Fruit fly (Drosophila melanogaster) whole organism, embryonic: ENCODE results near the gene fry.

Experiments used
- Bgb ChIP-seq: fragments of 200-800 bp; sonication (Bioruptor generic); IDR thresholded peaks from 2 replicates; pipeline ENCODE4 v1.3.6; 2022; ENCODE audit warnings: missing biosample characterization, missing genetic modification characterization; ENCODE audit not compliant: partially characterized antibody
- CG10147 ChIP-seq: fragments of 200-800 bp; sonication (Bioruptor generic); optimal IDR thresholded peaks from 2 replicates; lab custom pipeline; 2019; ENCODE audit warnings: missing biosample characterization, mild to moderate bottlenecking, missing genetic modification characterization, moderate library complexity
- CG12219 ChIP-seq: fragments of 200-800 bp; sonication (Bioruptor generic); optimal IDR thresholded peaks from 3 replicates; lab custom pipeline; 2018; ENCODE audit warnings: missing biosample characterization, mild to moderate bottlenecking, missing genetic modification characterization
- CG13123 ChIP-seq: fragments of 200-800 bp; sonication (Bioruptor generic); optimal IDR thresholded peaks from 2 replicates; lab custom pipeline; 2016; ENCODE audit warnings: missing biosample characterization, missing genetic modification characterization
- CG13775 ChIP-seq: fragments of 200-800 bp; sonication (Bioruptor generic); optimal IDR thresholded peaks from 3 replicates; lab custom pipeline; 2017; ENCODE audit warnings: missing biosample characterization, mild to moderate bottlenecking, missing genetic modification characterization
- CG17385 ChIP-seq: fragments of 200-800 bp; sonication (Bioruptor generic); optimal IDR thresholded peaks from 3 replicates; lab custom pipeline; 2018; ENCODE audit warnings: missing biosample characterization, mild to moderate bottlenecking, missing genetic modification characterization
- CG2116 ChIP-seq: fragments of 200-800 bp; sonication (Bioruptor generic); optimal IDR thresholded peaks from 3 replicates; lab custom pipeline; 2018; ENCODE audit warnings: missing biosample characterization, mild to moderate bottlenecking, missing genetic modification characterization
- CG32532 ChIP-seq: fragments of 200-800 bp; sonication (Bioruptor generic); IDR thresholded peaks from 2 replicates; pipeline ENCODE4 v1.3.6; 2022; ENCODE audit warnings: missing biosample characterization, missing genetic modification characterization
- CG34376 ChIP-seq: fragments of 200-800 bp; sonication (Bioruptor generic); optimal IDR thresholded peaks from 2 replicates; lab custom pipeline; 2018; ENCODE audit warnings: missing biosample characterization, mild to moderate bottlenecking, missing genetic modification characterization
- CG34422 ChIP-seq: fragments of 200-800 bp; sonication (Bioruptor generic); IDR thresholded peaks from 3 replicates; pipeline ENCODE4 v1.3.6; 2022; ENCODE audit warnings: missing biosample characterization, missing genetic modification characterization
- CG4820 ChIP-seq: fragments of 200-800 bp; sonication (Bioruptor generic); optimal IDR thresholded peaks from 3 replicates; lab custom pipeline; 2016; ENCODE audit warnings: missing biosample characterization, missing genetic modification characterization
- CG7745 ChIP-seq: fragments of 200-800 bp; sonication (Bioruptor generic); optimal IDR thresholded peaks from 2 replicates; lab custom pipeline; 2018; ENCODE audit warnings: missing biosample characterization, mild to moderate bottlenecking, missing genetic modification characterization, moderate library complexity
- CG7786 ChIP-seq: fragments of 200-800 bp; sonication (Bioruptor generic); optimal IDR thresholded peaks from 2 replicates; lab custom pipeline; 2016; ENCODE audit warnings: missing biosample characterization, missing genetic modification characterization
- CG7928 ChIP-seq: fragments of 200-800 bp; sonication (Bioruptor generic); optimal IDR thresholded peaks from 2 replicates; lab custom pipeline; 2017; ENCODE audit warnings: missing biosample characterization, mild to moderate bottlenecking, missing genetic modification characterization
- CG8290 ChIP-seq, 3 experiments: fragments of 200-800 bp; sonication (Bioruptor generic); optimal IDR thresholded peaks; 2 replicates each; lab custom pipeline; 2016 to 2019; ENCODE audit warnings: missing biosample characterization in 3 of 3, missing genetic modification characterization in 3 of 3, mild to moderate bottlenecking in 2 of 3, moderate library complexity in 1 of 3
- CG9437 ChIP-seq: fragments of 200-800 bp; sonication (Bioruptor generic); optimal IDR thresholded peaks from 2 replicates; lab custom pipeline; 2018; ENCODE audit warnings: missing biosample characterization, mild to moderate bottlenecking, missing genetic modification characterization
- Dbx ChIP-seq: fragments of 200-800 bp; sonication (Bioruptor generic); IDR thresholded peaks from 3 replicates; pipeline ENCODE4 v1.3.6; 2022; ENCODE audit warnings: missing biosample characterization, missing genetic modification characterization
- Dll ChIP-seq: fragments of 200-800 bp; sonication (Bioruptor generic); IDR thresholded peaks from 4 replicates; pipeline ENCODE4 v1.3.6; 2022; ENCODE audit warnings: missing biosample characterization, missing genetic modification characterization; ENCODE audit not compliant: partially characterized antibody
- Doc3 ChIP-seq: fragments of 200-800 bp; sonication (Bioruptor generic); IDR thresholded peaks from 3 replicates; pipeline ENCODE4 v1.3.6; 2022; ENCODE audit warnings: missing biosample characterization, missing genetic modification characterization; ENCODE audit not compliant: partially characterized antibody
- E2f2 ChIP-seq: fragments of 200-800 bp; sonication (Bioruptor generic); IDR thresholded peaks from 2 replicates; pipeline ENCODE4 v1.3.6; 2022; ENCODE audit warnings: missing biosample characterization, missing genetic modification characterization
- Eip74EF ChIP-seq, 2 experiments: fragments of 200-800 bp in 1 of 2; fragments of >200 bp in 1 of 2; sonication (Bioruptor generic) in 1 of 2; optimal IDR thresholded peaks; 2 replicates each; lab custom pipeline; 2017 to 2019; ENCODE audit warnings: missing biosample characterization in 2 of 2, missing genetic modification characterization in 2 of 2, mild to moderate bottlenecking in 1 of 2, moderate library complexity in 1 of 2
- Elba2 ChIP-seq: fragments of 200-800 bp; sonication (Bioruptor generic); optimal IDR thresholded peaks from 3 replicates; lab custom pipeline; 2016; ENCODE audit warnings: missing biosample characterization, missing genetic modification characterization
- Fer1 ChIP-seq: fragments of 200-800 bp; sonication (Bioruptor generic); optimal IDR thresholded peaks from 2 replicates; lab custom pipeline; 2017; ENCODE audit warnings: missing biosample characterization, mild to moderate bottlenecking, missing genetic modification characterization
- Hey ChIP-seq: fragments of 200-800 bp; sonication (Bioruptor generic); optimal IDR thresholded peaks from 3 replicates; lab custom pipeline; 2018; ENCODE audit warnings: missing biosample characterization, mild to moderate bottlenecking, missing genetic modification characterization
- Hsf ChIP-seq: fragments of 200-800 bp; sonication (Bioruptor generic); optimal IDR thresholded peaks from 3 replicates; lab custom pipeline; 2016; ENCODE audit warnings: missing biosample characterization, missing genetic modification characterization
- Kr ChIP-seq: fragments of 200-800 bp; sonication (Bioruptor generic); optimal IDR thresholded peaks from 2 replicates; lab custom pipeline; 2017; ENCODE audit warnings: missing biosample characterization, mild to moderate bottlenecking, missing genetic modification characterization
- Med ChIP-seq: fragments of 200-800 bp; sonication (Bioruptor generic); peaks from one replicate; lab custom pipeline; 2016; ENCODE audit warnings: missing biosample characterization, missing genetic modification characterization, mild to moderate bottlenecking, inconsistent platforms, moderate library complexity
- Myb ChIP-seq: fragments of 200-800 bp; sonication (Bioruptor generic); optimal IDR thresholded peaks from 2 replicates; lab custom pipeline; 2016; ENCODE audit warnings: missing biosample characterization, missing genetic modification characterization
- Nf-YB ChIP-seq: fragments of 200-800 bp; sonication (Bioruptor generic); optimal IDR thresholded peaks from 3 replicates; lab custom pipeline; 2019; ENCODE audit warnings: missing biosample characterization, mild to moderate bottlenecking, missing genetic modification characterization, moderate library complexity
- Sox100B ChIP-seq: fragments of 200-800 bp; sonication (Bioruptor generic); optimal IDR thresholded peaks from 3 replicates; lab custom pipeline; 2018; ENCODE audit warnings: missing biosample characterization, mild to moderate bottlenecking, missing genetic modification characterization
- amos ChIP-seq: fragments of 200-800 bp; sonication (Bioruptor generic); IDR thresholded peaks from 2 replicates; pipeline ENCODE4 v1.3.6; 2022; ENCODE audit warnings: missing biosample characterization, missing genetic modification characterization; ENCODE audit not compliant: partially characterized antibody
- ash1 ChIP-seq: fragments of 200-800 bp; sonication (Bioruptor generic); optimal IDR thresholded peaks from 2 replicates; lab custom pipeline; 2018; ENCODE audit warnings: missing biosample characterization, mild to moderate bottlenecking, missing genetic modification characterization
- az2 ChIP-seq: fragments of 200-800 bp; sonication (Bioruptor generic); optimal IDR thresholded peaks from 3 replicates; lab custom pipeline; 2016; ENCODE audit warnings: missing biosample characterization, missing genetic modification characterization
- br ChIP-seq: fragments of >200 bp; optimal IDR thresholded peaks from 2 replicates; lab custom pipeline; 2017
- caup ChIP-seq: fragments of 200-800 bp; sonication (Bioruptor generic); optimal IDR thresholded peaks from 3 replicates; lab custom pipeline; 2017; ENCODE audit warnings: missing biosample characterization, mild to moderate bottlenecking, missing genetic modification characterization, moderate library complexity; ENCODE audit not compliant: severe bottlenecking
- exex ChIP-seq: fragments of 200-800 bp; sonication (Bioruptor generic); optimal IDR thresholded peaks from 4 replicates; lab custom pipeline; 2018; ENCODE audit warnings: missing biosample characterization, mild to moderate bottlenecking, missing genetic modification characterization, moderate library complexity
- fu2 ChIP-seq: fragments of 200-800 bp; sonication (Bioruptor generic); optimal IDR thresholded peaks from 2 replicates; lab custom pipeline; 2016; ENCODE audit warnings: missing biosample characterization, missing genetic modification characterization
- gfzf ChIP-seq: fragments of 200-800 bp; sonication (Bioruptor generic); optimal IDR thresholded peaks from 2 replicates; lab custom pipeline; 2016; ENCODE audit warnings: missing biosample characterization, mild to moderate bottlenecking, missing genetic modification characterization, moderate library complexity
- hbn ChIP-seq: fragments of 200-800 bp; sonication (Bioruptor generic); IDR thresholded peaks from 2 replicates; pipeline ENCODE4 v1.3.6; 2022; ENCODE audit warnings: missing biosample characterization, missing genetic modification characterization; ENCODE audit not compliant: partially characterized antibody
- lbe ChIP-seq: fragments of 200-800 bp; sonication (Bioruptor generic); optimal IDR thresholded peaks from 2 replicates; lab custom pipeline; 2016; ENCODE audit warnings: missing biosample characterization, mild to moderate bottlenecking, missing genetic modification characterization
- lov ChIP-seq, 2 experiments: fragments of 200-800 bp in 1 of 2; fragments of >200 bp in 1 of 2; sonication (Bioruptor generic) in 1 of 2; IDR thresholded peaks in 1 of 2; optimal IDR thresholded peaks in 1 of 2; 2 replicates in 1 of 2; 3 replicates in 1 of 2; pipeline versions ENCODE4 v1.3.6 to Lab custom; 2017 to 2022; ENCODE audit warnings: missing biosample characterization in 1 of 2, missing genetic modification characterization in 1 of 2
- mirr ChIP-seq: fragments of 200-800 bp; sonication (Bioruptor generic); optimal IDR thresholded peaks from 3 replicates; lab custom pipeline; 2018; ENCODE audit warnings: missing biosample characterization, mild to moderate bottlenecking, missing genetic modification characterization
- mld ChIP-seq: fragments of 200-800 bp; sonication (Bioruptor generic); IDR thresholded peaks from 3 replicates; pipeline ENCODE4 v1.3.6; 2022; ENCODE audit warnings: missing biosample characterization, missing genetic modification characterization; ENCODE audit not compliant: partially characterized antibody
- nau ChIP-seq: fragments of 200-800 bp; sonication (Bioruptor generic); optimal IDR thresholded peaks from 3 replicates; lab custom pipeline; 2017; ENCODE audit warnings: missing biosample characterization, mild to moderate bottlenecking, missing genetic modification characterization, missing genetic modification reagents
- phol ChIP-seq: fragments of 200-800 bp; sonication (Bioruptor generic); optimal IDR thresholded peaks from 3 replicates; lab custom pipeline; 2018; ENCODE audit warnings: missing biosample characterization, mild to moderate bottlenecking, missing genetic modification characterization, moderate library complexity
- scrt ChIP-seq: fragments of 200-800 bp; sonication (Bioruptor generic); optimal IDR thresholded peaks from 2 replicates; lab custom pipeline; 2018; ENCODE audit warnings: missing biosample characterization, mild to moderate bottlenecking, missing genetic modification characterization, moderate library complexity
- sug ChIP-seq: fragments of 200-800 bp; optimal IDR thresholded peaks from 2 replicates; lab custom pipeline; 2019; ENCODE audit warnings: missing biosample characterization, mild to moderate bottlenecking, missing genetic modification characterization, moderate library complexity
- tio ChIP-seq: fragments of 200-800 bp; sonication (Bioruptor generic); optimal IDR thresholded peaks from 2 replicates; lab custom pipeline; 2017; ENCODE audit warnings: missing biosample characterization, missing genetic modification characterization, inconsistent platforms
- tna ChIP-seq: fragments of 200-800 bp; sonication (Bioruptor generic); IDR thresholded peaks from 2 replicates; pipeline ENCODE4 v1.3.6; 2022; ENCODE audit warnings: missing biosample characterization, missing genetic modification characterization; ENCODE audit not compliant: partially characterized antibody

The fry gene

DNA sequence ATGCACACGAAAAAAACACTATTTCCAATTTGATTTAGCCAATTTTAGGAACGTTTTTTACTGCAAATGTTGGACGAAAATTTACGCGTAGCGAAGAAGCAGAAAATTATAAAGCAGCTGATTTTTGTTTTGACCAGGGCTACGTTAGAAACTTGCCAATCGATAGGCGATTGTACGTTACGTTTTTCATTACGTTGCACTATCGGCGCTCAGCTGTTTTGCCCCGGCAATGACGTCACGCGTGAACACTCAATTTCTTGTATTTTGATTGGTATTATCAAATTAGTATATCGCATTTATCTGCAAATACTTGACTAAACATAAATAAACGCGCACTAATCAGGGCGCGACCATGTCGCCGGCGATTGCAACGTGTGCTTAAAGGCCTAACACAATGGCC is at the start of gene fry, which contains the start of gene CG16717 (continued):
- TF ChIP-seq Elba2 (GFP tag; lab: Kevin White, UChicago), result peak; percentile 48
- no peak for TF ChIP-seq br (lab: Kevin White, UChicago)
- TF ChIP-seq Nf-YB (GFP tag; lab: Kevin White, UChicago), result no peak
- no peak for TF ChIP-seq Sox100B (GFP tag; lab: Kevin White, UChicago)
- TF ChIP-seq Med (GFP tag; lab: Kevin White, UChicago), result peak; percentile 32
- no peak for TF ChIP-seq Hey
- TF ChIP-seq CG17385, result peak; percentile 92
- no peak for TF ChIP-seq caup (GFP tag; lab: Kevin White, UChicago)
- TF ChIP-seq CG7745 (tag; lab: Kevin White, UChicago), result peak; percentile 99
- no peak for TF ChIP-seq mld (GFP tag; lab: Robert Waterston, UW)
- TF ChIP-seq CG7786, result no peak
- no peak for TF ChIP-seq Dbx (GFP tag; lab: Robert Waterston, UW)
- TF ChIP-seq phol, result peak; percentile 21
- peak; percentile 68 for TF ChIP-seq Dll (GFP tag; lab: Robert Waterston, UW)
- TF ChIP-seq E2f2, result peak; percentile 16; the same call in 1 of the 2 replicates
- TF ChIP-seq Bgb (GFP tag; lab: Robert Waterston, UW), result peak; percentile 68; the same call in 1 of the 2 replicates
- no peak for TF ChIP-seq fu2 (GFP tag; lab: Kevin White, UChicago)
- no peak for TF ChIP-seq lov (optimal IDR thresholded peaks at IDR 0.05; lab: Kevin White, UChicago)
- TF ChIP-seq lov (GFP tag; IDR thresholded peaks at IDR 0.05; lab: Robert Waterston, UW), result no peak
- TF ChIP-seq CG4820 (GFP tag; lab: Kevin White, UChicago), result no peak
- TF ChIP-seq CG13123, result no peak
- TF ChIP-seq lbe (GFP tag; lab: Kevin White, UChicago), result peak; percentile 5
- peak; percentile 99 for TF ChIP-seq CG9437 (GFP tag; lab: Kevin White, UChicago)
- no peak for TF ChIP-seq scrt (GFP tag; lab: Kevin White, UChicago)
- peak; percentile 26 for TF ChIP-seq Fer1 (GFP tag; lab: Kevin White, UChicago)
- TF ChIP-seq CG32532, result no peak
- TF ChIP-seq ash1 (GFP tag; lab: Kevin White, UChicago), result no peak
- TF ChIP-seq CG12219 (GFP tag; lab: Kevin White, UChicago), result no peak
- no peak for TF ChIP-seq az2 (GFP tag; lab: Kevin White, UChicago)
- no peak for TF ChIP-seq Eip74EF (GFP tag; optimal IDR thresholded peaks at IDR 0.05; lab: Kevin White, UChicago)
- peak; percentile 85 for TF ChIP-seq CG34376
- peak; percentile 73 for TF ChIP-seq hbn (GFP tag; lab: Robert Waterston, UW)
- TF ChIP-seq Doc3 (GFP tag; lab: Robert Waterston, UW), result peak; percentile 69
- no peak for TF ChIP-seq Hsf
- TF ChIP-seq Kr, result no peak
- TF ChIP-seq CG34422 (GFP tag; lab: Robert Waterston, UW), result peak; percentile 52; the same call in 1 of the 3 replicates
- no peak for TF ChIP-seq CG8290 (GFP tag; optimal IDR thresholded peaks at IDR 0.05; lab: Kevin White, UChicago)
- no peak for TF ChIP-seq CG8290 (tag; optimal IDR thresholded peaks at IDR 0.05; lab: Kevin White, UChicago)
- peak; percentile 57; the same call in 1 of the 2 replicates for TF ChIP-seq amos (GFP tag; lab: Robert Waterston, UW)
- TF ChIP-seq CG10147 (GFP tag; lab: Kevin White, UChicago), result no peak
- no peak for TF ChIP-seq Myb (GFP tag; lab: Kevin White, UChicago)
- TF ChIP-seq sug, result peak; percentile 30
- no peak for TF ChIP-seq tna (GFP tag; lab: Robert Waterston, UW)
- TF ChIP-seq CG7928 (GFP tag; lab: Kevin White, UChicago), result peak; percentile 93
- TF ChIP-seq tio (GFP tag; lab: Kevin White, UChicago), result no peak
- no peak for TF ChIP-seq CG13775 (GFP tag; lab: Kevin White, UChicago)
- TF ChIP-seq CG2116 (GFP tag; lab: Kevin White, UChicago), result peak; percentile 3
- TF ChIP-seq nau, result no peak
- TF ChIP-seq exex (tag; lab: Kevin White, UChicago), result peak; percentile 68
- peak; percentile 51 for TF ChIP-seq mirr (GFP tag; lab: Kevin White, UChicago)
- TF ChIP-seq gfzf (GFP tag; lab: Kevin White, UChicago), result no peak
